Worm (Caenorhabditis elegans): ENCODE data around the gene ceh-1.
A peak's percentile ranks its signal among the peaks of the same experiment; 100 is the strongest.

DNA sequence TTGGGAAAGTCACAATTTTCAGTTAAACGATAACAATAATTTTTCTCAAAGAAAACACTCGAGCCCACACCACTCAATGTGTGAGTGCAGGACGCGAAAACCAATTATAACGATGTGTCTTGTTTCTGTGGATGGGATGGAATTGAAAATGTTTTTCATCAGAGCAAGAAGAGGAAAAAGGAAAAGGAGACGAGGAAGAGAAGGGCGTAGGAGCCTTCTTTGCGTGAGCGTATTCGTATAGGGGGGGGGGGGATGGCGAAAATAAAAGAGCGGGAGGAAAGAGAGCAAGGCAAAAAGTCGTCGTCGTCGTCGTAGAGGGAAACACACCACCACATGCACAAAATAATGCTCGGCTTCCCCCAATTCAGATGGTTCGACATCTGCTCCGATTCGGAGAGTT is 33.9 kb downstream of the ceh-1 start:
- no peak for TF ChIP-seq nhr-11 (tag; optimal IDR thresholded peaks at IDR 0.05)
- TF ChIP-seq elt-2 (tag; optimal IDR thresholded peaks at IDR 0.05): no peak
- TF ChIP-seq fkh-10 (GFP tag; optimal IDR thresholded peaks at IDR 0.05): peak; percentile 30
- no peak for TF ChIP-seq xbp-1 (tag; optimal IDR thresholded peaks at IDR 0.05)
- TF ChIP-seq pax-3 (tag; optimal IDR thresholded peaks at IDR 0.05): no peak
- TF ChIP-seq lin-39 (tag; optimal IDR thresholded peaks at IDR 0.05): no peak
- no peak for TF ChIP-seq nhr-77 (tag; optimal IDR thresholded peaks at IDR 0.05)
- TF ChIP-seq nhr-47 (tag; optimal IDR thresholded peaks at IDR 0.05): no peak
- no peak for TF ChIP-seq zag-1 (tag; optimal IDR thresholded peaks at IDR 0.05)
- TF ChIP-seq elt-3 (tag; optimal IDR thresholded peaks at IDR 0.05): no peak

All from whole organism, L1 larva.